Worm (Caenorhabditis elegans): ENCODE data around the gene ttr-9.

- TF ChIP-seq set-16 (GFP tag; IDR thresholded peaks at IDR 0.05) (no peak), mdl-1 (tag; optimal IDR thresholded peaks at IDR 0.05) (no peak), fkh-10 (GFP tag; optimal IDR thresholded peaks at IDR 0.05) (no peak), F10B5.3 (tag; optimal IDR thresholded peaks at IDR 0.05) (no peak)
Observed at ce11 chrIV:9534342-9534741, 28.2 kb upstream of the ttr-9 start.

Measured in whole organism, L4 larva.